Worm (Caenorhabditis elegans): ENCODE measurements around the gene T19H5.4.

ce11 chrII:9532011-9532410 is 44.8 kb upstream of the T19H5.4 start, which contains the start of gene sra-9:
- no peak for TF ChIP-seq mls-2 (tag; optimal IDR thresholded peaks at IDR 0.05)
- no peak for TF ChIP-seq ces-1 (GFP tag; optimal IDR thresholded peaks at IDR 0.05)
- TF ChIP-seq sptf-1 (tag; optimal IDR thresholded peaks at IDR 0.05) = no peak

Data from whole organism, mixed stage, embryonic.